Worm (Caenorhabditis elegans) whole organism, L4 larva: ENCODE measurements around the gene T10B9.14.

Experiments used
- D1046.2 ChIP-seq: fragments of 200-800 bp; sonication (Bioruptor generic); IDR thresholded peaks from 2 replicates; pipeline ENCODE4 v1.3.6; 2022; ENCODE audit warnings: missing genetic modification characterization, missing compliant biosample characterization
- F10B5.3 ChIP-seq: sonication (generic microtip); optimal IDR thresholded peaks from 2 replicates; lab custom pipeline; 2016; ENCODE audit warnings: mild to moderate bottlenecking, missing genetic modification characterization, missing compliant biosample characterization
- F37D6.2 ChIP-seq: sonication (generic microtip); optimal IDR thresholded peaks from 2 replicates; lab custom pipeline; 2016; ENCODE audit warnings: mild to moderate bottlenecking, missing genetic modification characterization, missing compliant biosample characterization
- R02D3.7 ChIP-seq: fragments of 150-350 bp; sonication (generic microtip); optimal IDR thresholded peaks from 3 replicates; lab custom pipeline; 2014; ENCODE audit warnings: missing biosample characterization, missing genetic modification characterization
- Y5F2A.4 ChIP-seq: fragments of 200-800 bp; sonication (Bioruptor generic); optimal IDR thresholded peaks from 2 replicates; lab custom pipeline; 2018; ENCODE audit warnings: mild to moderate bottlenecking, missing genetic modification characterization, missing compliant biosample characterization
- ZK546.5 ChIP-seq, 2 experiments: sonication (generic microtip); optimal IDR thresholded peaks; 2 replicates each; lab custom pipeline; 2017; ENCODE audit warnings: missing biosample characterization in 2 of 2, missing genetic modification characterization in 2 of 2
- ama-1 ChIP-seq: fragments of 150-350 bp; optimal IDR thresholded peaks from 2 replicates; lab custom pipeline; 2014; ENCODE audit warnings: inconsistent platforms, mixed read lengths
- ceh-20 ChIP-seq: fragments of 200-800 bp; sonication (Bioruptor generic); IDR thresholded peaks from 2 replicates; pipeline ENCODE4 v1.3.6; 2022; ENCODE audit warnings: missing genetic modification reagents, missing genetic modification characterization, missing compliant biosample characterization
- ceh-82 ChIP-seq: sonication (generic microtip); optimal IDR thresholded peaks from 2 replicates; lab custom pipeline; 2017; ENCODE audit warnings: missing biosample characterization, missing genetic modification characterization
- cey-2 ChIP-seq: sonication (generic microtip); optimal IDR thresholded peaks from 3 replicates; lab custom pipeline; 2017; ENCODE audit warnings: missing genetic modification characterization, mild to moderate bottlenecking, missing compliant biosample characterization, antibody characterized with exemption, borderline replicate concordance; ENCODE audit not compliant: insufficient read depth
- daf-16 ChIP-seq, 3 experiments: sonication (generic microtip); optimal IDR thresholded peaks; 2 replicates each; lab custom pipeline; 2016 to 2017; ENCODE audit warnings: missing genetic modification characterization in 3 of 3, missing genetic modification reagents in 3 of 3, mild to moderate bottlenecking in 2 of 3, missing compliant biosample characterization in 2 of 3, missing biosample characterization in 1 of 3, moderate library complexity in 1 of 3
- daf-8 ChIP-seq: fragments of 200-800 bp; sonication (Bioruptor generic); IDR thresholded peaks from 2 replicates; pipeline ENCODE4 v1.3.6; 2022; ENCODE audit warnings: missing genetic modification characterization, missing compliant biosample characterization
- dmd-6 ChIP-seq: fragments of 200-800 bp; sonication (Bioruptor generic); IDR thresholded peaks from 2 replicates; pipeline ENCODE4 v1.3.6; 2022; ENCODE audit warnings: missing genetic modification reagents, missing genetic modification characterization, missing compliant biosample characterization
- dmd-9 ChIP-seq: fragments of 200-800 bp; sonication (Bioruptor generic); IDR thresholded peaks from 2 replicates; pipeline ENCODE4 v1.3.6; 2022; ENCODE audit warnings: missing genetic modification reagents, missing genetic modification characterization, missing compliant biosample characterization
- egl-43 ChIP-seq: fragments of 200-800 bp; sonication (Bioruptor generic); IDR thresholded peaks from 2 replicates; pipeline ENCODE4 v1.3.6; 2022; ENCODE audit warnings: missing genetic modification reagents, missing genetic modification characterization, missing compliant biosample characterization
- gei-8 ChIP-seq: fragments of 200-800 bp; sonication (Bioruptor generic); optimal IDR thresholded peaks from 2 replicates; lab custom pipeline; 2018; ENCODE audit warnings: mild to moderate bottlenecking, missing genetic modification characterization, missing compliant biosample characterization
- hlh-11 ChIP-seq: fragments of 200-800 bp; sonication (Bioruptor generic); optimal IDR thresholded peaks from 2 replicates; lab custom pipeline; 2018; ENCODE audit warnings: mild to moderate bottlenecking, missing genetic modification characterization, missing compliant biosample characterization
- hlh-30 ChIP-seq: sonication (generic microtip); optimal IDR thresholded peaks from 2 replicates; lab custom pipeline; 2017; ENCODE audit warnings: antibody characterized with exemption, mild to moderate bottlenecking, missing genetic modification characterization, missing compliant biosample characterization; ENCODE audit not compliant: insufficient read depth
- hmg-1.1 ChIP-seq: fragments of 200-800 bp; sonication (Bioruptor generic); IDR thresholded peaks from 2 replicates; pipeline ENCODE4 v1.3.6; 2022; ENCODE audit warnings: missing genetic modification reagents, missing genetic modification characterization, missing compliant biosample characterization
- lin-29 ChIP-seq: fragments of 200-800 bp; sonication (Bioruptor generic); IDR thresholded peaks from 2 replicates; pipeline ENCODE4 v1.3.6; 2022; ENCODE audit warnings: missing genetic modification reagents, missing genetic modification characterization, missing compliant biosample characterization
- lin-38 ChIP-seq: fragments of 200-800 bp; sonication (Bioruptor generic); IDR thresholded peaks from 2 replicates; pipeline ENCODE4 v1.3.6; 2022; ENCODE audit warnings: missing genetic modification reagents, missing genetic modification characterization, missing compliant biosample characterization
- lir-3 ChIP-seq: sonication (generic microtip); optimal IDR thresholded peaks from 2 replicates; lab custom pipeline; 2016; ENCODE audit warnings: mild to moderate bottlenecking, missing genetic modification characterization, missing compliant biosample characterization
- lsy-2 ChIP-seq, 2 experiments: fragments of 150-350 bp in 1 of 2; sonication (generic microtip) in 1 of 2; optimal IDR thresholded peaks; 2 replicates each; lab custom pipeline; 2014 to 2017; ENCODE audit warnings: missing biosample characterization in 2 of 2, missing genetic modification characterization in 2 of 2
- mdt-29 ChIP-seq: fragments of 200-800 bp; sonication (Bioruptor generic); IDR thresholded peaks from 2 replicates; pipeline ENCODE4 v1.3.6; 2022; ENCODE audit warnings: missing genetic modification reagents, missing genetic modification characterization, missing compliant biosample characterization
- mep-1 ChIP-seq: fragments of 150-350 bp; sonication (generic microtip); optimal IDR thresholded peaks from 3 replicates; lab custom pipeline; 2014; ENCODE audit warnings: missing biosample characterization, missing genetic modification characterization
- mxl-3 ChIP-seq: fragments of 200-800 bp; sonication (Bioruptor generic); optimal IDR thresholded peaks from 2 replicates; lab custom pipeline; 2018; ENCODE audit warnings: mild to moderate bottlenecking, missing genetic modification characterization, missing compliant biosample characterization
- nhr-28 ChIP-seq: fragments of 150-350 bp; optimal IDR thresholded peaks from 2 replicates; lab custom pipeline; 2014; ENCODE audit warnings: missing biosample characterization, missing genetic modification characterization
- nhr-41 ChIP-seq: fragments of 200-800 bp; sonication (Bioruptor generic); IDR thresholded peaks from 2 replicates; pipeline ENCODE4 v1.3.6; 2022; ENCODE audit warnings: missing genetic modification reagents, missing genetic modification characterization, missing compliant biosample characterization
- nhr-48 ChIP-seq: sonication (generic microtip); optimal IDR thresholded peaks from 2 replicates; lab custom pipeline; 2016; ENCODE audit warnings: mild to moderate bottlenecking, missing genetic modification characterization, missing compliant biosample characterization
- nhr-76 ChIP-seq: fragments of 150-350 bp; optimal IDR thresholded peaks from 2 replicates; lab custom pipeline; 2014; ENCODE audit warnings: missing biosample characterization, missing genetic modification characterization
- nhr-77 ChIP-seq: fragments of 150-350 bp; optimal IDR thresholded peaks from 2 replicates; lab custom pipeline; 2014; ENCODE audit warnings: missing biosample characterization, missing genetic modification characterization
- pha-4 ChIP-seq, 2 experiments: fragments of 150-350 bp in 1 of 2; fragments of 200-800 bp in 1 of 2; sonication (Bioruptor generic) in 1 of 2; IDR thresholded peaks in 1 of 2; optimal IDR thresholded peaks in 1 of 2; 2 replicates each; pipeline versions ENCODE4 v1.3.6 to Lab custom; 2014 to 2022; ENCODE audit warnings: missing genetic modification characterization in 2 of 2, missing genetic modification reagents in 2 of 2, missing biosample characterization in 1 of 2, missing compliant biosample characterization in 1 of 2
- rbr-2 ChIP-seq: sonication (generic microtip); optimal IDR thresholded peaks from 2 replicates; lab custom pipeline; 2016; ENCODE audit warnings: missing genotype, missing genetic modification characterization, missing compliant biosample characterization
- sdz-12 ChIP-seq: fragments of 200-800 bp; sonication (Bioruptor generic); optimal IDR thresholded peaks from 2 replicates; lab custom pipeline; 2018; ENCODE audit warnings: mild to moderate bottlenecking, missing genetic modification characterization, missing compliant biosample characterization
- set-16 ChIP-seq: fragments of 200-800 bp; sonication (Bioruptor generic); IDR thresholded peaks from 2 replicates; pipeline ENCODE4 v1.3.6; 2022; ENCODE audit warnings: missing genetic modification reagents, missing genetic modification characterization, missing compliant biosample characterization
- spr-1 ChIP-seq: sonication (generic microtip); optimal IDR thresholded peaks from 2 replicates; lab custom pipeline; 2016; ENCODE audit warnings: mild to moderate bottlenecking, missing genetic modification characterization, missing compliant biosample characterization
- tra-1 ChIP-seq: fragments of 200-800 bp; sonication (Bioruptor generic); IDR thresholded peaks from 2 replicates; pipeline ENCODE4 v1.3.6; 2022; ENCODE audit warnings: missing genetic modification reagents, missing genetic modification characterization, missing compliant biosample characterization
- unc-130 ChIP-seq: sonication (generic microtip); optimal IDR thresholded peaks from 2 replicates; lab custom pipeline; 2016; ENCODE audit warnings: missing genetic modification reagents, missing genetic modification characterization, missing compliant biosample characterization
- unc-39 ChIP-seq: sonication (generic microtip); optimal IDR thresholded peaks from 2 replicates; lab custom pipeline; 2017; ENCODE audit warnings: missing biosample characterization, missing genetic modification characterization
- zfp-2 ChIP-seq: sonication (generic microtip); optimal IDR thresholded peaks from 2 replicates; lab custom pipeline; 2016; ENCODE audit warnings: mild to moderate bottlenecking, missing genetic modification characterization, missing compliant biosample characterization
- zfp-3 ChIP-seq: fragments of 200-800 bp; sonication (Bioruptor generic); conservative IDR thresholded peaks from 2 replicates; pipeline ENCODE4 v1.3.6; 2022; ENCODE audit warnings: missing genetic modification reagents, missing genetic modification characterization, missing compliant biosample characterization
- zip-2 ChIP-seq: fragments of 150-350 bp; optimal IDR thresholded peaks from 2 replicates; lab custom pipeline; 2014; ENCODE audit warnings: missing biosample characterization, missing genetic modification characterization
- ztf-7 ChIP-seq: fragments of 150-350 bp; optimal IDR thresholded peaks from 2 replicates; lab custom pipeline; 2014; ENCODE audit warnings: missing biosample characterization, missing genetic modification characterization

The T10B9.14 gene

ce11 chrII:9753730-9754129 is 28.5 kb downstream of the T10B9.14 start, which contains the start of gene ZK1321.1:
ZK1321.1 (plus strand) TSS chrII:9754030.
- TF ChIP-seq nhr-76 (tag; lab: Kevin White, UChicago) (no peak), mdt-29 (no peak), F10B5.3 (tag; lab: Kevin White, UChicago) (no peak)

ce11 chrII:9753056-9753455 is 29.2 kb downstream of the T10B9.14 start, which contains the start of gene Y53C12B.7:
Y53C12B.7 (minus strand) TSS chrII:9753218.
- no peak for TF ChIP-seq mdt-29
- TF ChIP-seq Y5F2A.4 (GFP tag; lab: Kevin White, UChicago): no peak
- no peak for TF ChIP-seq daf-16 (GFP tag; optimal IDR thresholded peaks at IDR 0.05; lab: Kevin White, UChicago)
- TF ChIP-seq daf-16 (tag; optimal IDR thresholded peaks at IDR 0.05; lab: Kevin White, UChicago): no peak
- no peak for TF ChIP-seq mep-1
- no peak for TF ChIP-seq nhr-28 (tag; lab: Kevin White, UChicago)
- peak; percentile 29 for TF ChIP-seq dmd-6 (GFP tag; lab: Robert Waterston, UW)
- peak; percentile 29 for TF ChIP-seq mxl-3 (GFP tag; lab: Kevin White, UChicago)
- no peak for TF ChIP-seq lin-29 (GFP tag; lab: Robert Waterston, UW)
- TF ChIP-seq unc-39: no peak
- no peak for TF ChIP-seq nhr-48 (tag; lab: Kevin White, UChicago)
- TF ChIP-seq lir-3 (tag; lab: Kevin White, UChicago): no peak
- TF ChIP-seq cey-2 (tag; lab: Kevin White, UChicago): peak; percentile 24
- TF ChIP-seq pha-4 (GFP tag; IDR thresholded peaks at IDR 0.05; lab: Robert Waterston, UW): no peak
- no peak for TF ChIP-seq pha-4 (tag; optimal IDR thresholded peaks at IDR 0.05; lab: Kevin White, UChicago)

ce11 chrII:9752278-9752677 is 30.0 kb downstream of the T10B9.14 start:
- TF ChIP-seq nhr-48 (tag; lab: Kevin White, UChicago) (no peak), mxl-3 (GFP tag; lab: Kevin White, UChicago) (peak; percentile 44), lsy-2 (tag; optimal IDR thresholded peaks at IDR 0.05; lab: Kevin White, UChicago) (peak in 1 of 2 experiments; percentile 32), dmd-9 (GFP tag; lab: Robert Waterston, UW) (no peak), F37D6.2 (tag; lab: Kevin White, UChicago) (no peak), ceh-20 (GFP tag; lab: Robert Waterston, UW) (0 out of 2 replicates have a peak, but pooled peaks have one; percentile 13), hlh-11 (tag; lab: Kevin White, UChicago) (peak; percentile 43), lin-38 (GFP tag; lab: Robert Waterston, UW) (no peak), hlh-30 (tag; lab: Kevin White, UChicago) (peak; percentile 66), dmd-6 (GFP tag; lab: Robert Waterston, UW) (peak; percentile 17; the same call in 1 of the 2 replicates), nhr-28 (tag; lab: Kevin White, UChicago) (peak; percentile 26), zfp-2 (tag; lab: Kevin White, UChicago) (no peak)
- TF ChIP-seq, all 104 proteins: peak for 7

- TF ChIP-seq gei-8 (GFP tag; lab: Kevin White, UChicago) (no peak), nhr-41 (GFP tag; lab: Robert Waterston, UW) (no peak), egl-43 (GFP tag; lab: Robert Waterston, UW) (no peak), hmg-1.1 (peak; percentile 56), ztf-7 (peak; percentile 20), unc-130 (GFP tag; lab: Kevin White, UChicago) (peak; percentile 5), D1046.2 (peak; percentile 97), ceh-82 (tag; lab: Kevin White, UChicago) (no peak), tra-1 (GFP tag; lab: Robert Waterston, UW) (0 out of 2 replicates have a peak, but pooled peaks have one; percentile 34), ZK546.5 (tag; optimal IDR thresholded peaks at IDR 0.05; lab: Kevin White, UChicago) (no peak), set-16 (no peak), spr-1 (tag; lab: Kevin White, UChicago) (no peak), R02D3.7 (tag; lab: Kevin White, UChicago) (peak; percentile 88), hlh-11 (tag; lab: Kevin White, UChicago) (peak; percentile 62), lsy-2 (tag; optimal IDR thresholded peaks at IDR 0.05; lab: Kevin White, UChicago) (peak; percentile 95 to 99), zip-2 (tag; lab: Kevin White, UChicago) (no peak), mdt-29 (no peak), zfp-3 (no peak), hlh-30 (tag; lab: Kevin White, UChicago) (peak; percentile 76), mep-1 (peak; percentile 80), rbr-2 (tag; lab: Kevin White, UChicago) (peak; percentile 45), sdz-12 (GFP tag; lab: Kevin White, UChicago) (no peak), ama-1 (lab: Kevin White, UChicago) (peak; percentile 54), nhr-77 (tag; lab: Kevin White, UChicago) (peak; percentile 59), daf-8 (GFP tag; lab: Robert Waterston, UW) (no peak)
These were observed 36.2 kb downstream of the T10B9.14 start, which contains the start of the genes Y53C12B.1 and nos-3 for ce11 chrII:9746069-9746468. Y53C12B.1 (minus strand) TSS chrII:9746078. nos-3 (plus strand) TSS chrII:9746316.
